Fruit fly (Drosophila melanogaster) whole organism, larva: ENCODE measurements around the gene ppl.

Experiments
- noc ChIP-seq: fragments of 200-800 bp; sonication (Bioruptor generic); optimal IDR thresholded peaks from 3 replicates; lab custom pipeline; 2019; ENCODE audit warnings: missing biosample characterization, mild to moderate bottlenecking, missing genetic modification characterization, moderate library complexity

ppl gene

DNA sequence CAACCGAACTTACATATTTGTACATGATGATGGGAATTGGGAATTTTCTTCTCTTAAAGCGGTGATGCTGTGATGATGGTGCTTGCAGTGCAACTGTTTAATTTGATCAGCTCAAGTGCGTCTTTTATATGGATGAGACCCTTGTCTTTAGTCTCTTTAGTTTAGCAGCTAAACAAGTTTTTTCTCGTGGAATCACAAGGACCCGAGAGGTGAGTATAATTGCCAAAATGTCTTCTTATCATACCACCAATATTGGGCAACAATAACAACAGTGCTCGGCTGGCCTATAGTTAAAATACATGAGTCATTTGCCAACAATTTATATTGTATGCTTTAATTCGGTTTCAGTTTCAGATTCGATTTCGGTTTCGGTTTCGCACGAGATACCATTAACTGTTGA is 16.4 kb upstream of the ppl start, which contains the start of gene Edg78E:
TSS of gene Edg78E (minus strand) at position 101 of the 400 bp plus-strand sequence.
- no peak for TF ChIP-seq noc (tag; lab: Kevin White, UChicago)

dm6 chr3L:21294202-21294601 is 12.9 kb upstream of the ppl start, which contains the start of gene Cpr78Cb:
Gene Cpr78Cb, plus strand, starts transcription at chr3L:21294492.
- TF ChIP-seq noc (tag; lab: Kevin White, UChicago) = no peak

- TF ChIP-seq noc (tag; lab: Kevin White, UChicago) = no peak
These were observed 11.4 kb upstream of the ppl start, which contains the start of gene Cpr78Ca for dm6 chr3L:21292700-21293099. Gene Cpr78Ca, minus strand, starts transcription at chr3L:21292800.

- no peak for TF ChIP-seq noc (tag; lab: Kevin White, UChicago)
These were observed 9.7 kb upstream of the ppl start for dm6 chr3L:21291055-21291454.

- no peak for TF ChIP-seq noc (tag; lab: Kevin White, UChicago)
These were observed 9.0 kb upstream of the ppl start for dm6 chr3L:21290336-21290735.

DNA sequence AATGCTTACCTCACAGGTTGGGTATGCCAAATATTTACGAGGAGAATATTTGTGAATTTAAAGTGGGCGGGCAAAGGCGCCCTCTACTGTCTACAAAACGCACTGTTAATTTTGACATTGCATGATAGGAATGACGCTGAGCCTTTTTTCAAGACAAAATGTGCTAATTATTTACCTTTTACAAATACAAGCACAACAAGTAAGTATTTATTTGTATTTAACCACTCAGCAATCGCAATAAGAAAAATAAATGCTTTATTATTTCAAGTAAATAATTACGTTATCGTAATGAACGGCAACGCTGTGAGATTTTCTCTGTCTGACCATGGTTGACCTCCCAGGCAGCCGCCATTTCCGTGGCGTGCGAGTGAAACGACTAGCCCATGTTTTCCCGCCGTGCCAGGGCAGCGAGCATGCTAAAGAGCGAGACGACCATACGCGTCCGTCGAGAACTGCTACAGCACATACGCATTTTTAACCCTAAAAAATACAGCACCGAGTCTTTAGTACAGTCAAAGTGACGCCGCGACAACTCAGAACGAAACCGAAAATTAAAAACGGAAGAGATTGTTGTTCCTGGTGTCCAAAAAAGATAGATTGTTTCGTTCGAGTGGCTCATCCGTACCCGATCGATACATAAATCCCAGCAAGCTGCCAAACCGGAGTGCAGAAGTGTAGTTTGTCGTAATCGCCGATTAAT is 4.5 kb upstream of the ppl start, which contains the start of the genes CG12974 and pzg:
TSS of gene CG12974 (minus strand) at position 324 of the 700 bp plus-strand sequence.
TSS of gene pzg (plus strand) at position 461 of the 700 bp plus-strand sequence.
- no peak for TF ChIP-seq noc (tag; lab: Kevin White, UChicago)

DNA sequence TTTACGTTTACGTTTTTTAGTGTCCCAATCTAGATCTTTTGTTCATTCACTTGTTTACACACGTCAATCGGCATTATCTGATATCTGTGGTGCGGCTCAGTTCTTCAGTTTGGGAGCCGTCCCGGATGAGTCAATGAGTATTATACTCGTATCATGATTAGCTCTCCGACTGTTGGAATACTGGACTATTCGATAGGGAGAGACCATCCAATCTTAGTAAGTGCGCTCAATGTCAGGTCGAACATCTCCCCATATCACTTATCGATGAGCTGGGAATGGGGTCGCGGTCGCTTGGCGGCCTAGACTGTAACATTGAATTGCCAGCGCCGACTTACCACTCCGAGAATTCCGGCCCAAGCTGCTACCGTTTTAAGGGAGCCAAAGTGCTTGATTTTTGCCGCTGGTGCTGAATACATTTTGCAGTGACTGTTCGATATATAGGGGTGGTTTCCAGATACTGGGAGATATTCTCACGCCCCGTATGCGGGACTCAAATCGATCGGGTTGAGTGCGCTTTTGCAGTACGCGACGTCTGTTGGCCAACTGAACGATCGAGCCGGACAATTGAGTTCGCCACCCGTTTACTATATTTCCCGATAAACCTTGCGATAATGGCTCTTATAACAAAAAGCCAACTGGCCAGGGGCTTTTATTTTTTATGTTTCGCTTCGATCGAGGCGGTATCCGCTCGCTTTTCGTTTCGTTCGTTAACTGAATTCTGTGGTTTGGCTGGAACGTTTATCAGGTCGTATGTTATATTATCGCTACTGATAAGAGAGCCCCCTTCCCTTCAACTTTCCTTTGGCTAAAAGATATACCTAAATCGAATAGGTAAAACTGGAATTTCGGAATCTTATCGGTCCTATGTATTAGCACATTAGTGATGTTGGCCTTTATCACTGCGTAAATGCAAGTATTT is 3.7 kb upstream of the ppl start:
- no peak for TF ChIP-seq noc (tag; lab: Kevin White, UChicago)

DNA sequence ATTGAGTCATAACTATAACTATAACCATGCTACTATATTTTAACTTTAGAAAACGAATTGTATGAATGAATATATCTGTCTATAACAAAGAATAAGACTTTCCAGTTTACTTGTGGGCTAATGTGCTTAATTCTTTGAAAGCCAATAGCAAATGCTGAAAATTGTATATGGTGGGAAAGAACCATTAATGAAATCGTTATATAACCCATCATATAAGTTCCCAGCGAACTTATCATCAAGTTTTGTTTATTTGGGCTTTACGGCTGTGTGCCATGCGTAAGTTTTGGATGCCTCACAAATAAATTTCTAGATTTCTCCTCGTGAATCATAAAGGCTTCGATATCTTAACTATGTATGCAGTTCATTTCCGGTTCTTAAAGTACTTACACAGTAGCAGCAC is 2.5 kb upstream of the ppl start:
- TF ChIP-seq noc (tag; lab: Kevin White, UChicago) = no peak

dm6 chr3L:21282741-21283140 is 1.4 kb upstream of the ppl start:
- no peak for TF ChIP-seq noc (tag; lab: Kevin White, UChicago)

DNA sequence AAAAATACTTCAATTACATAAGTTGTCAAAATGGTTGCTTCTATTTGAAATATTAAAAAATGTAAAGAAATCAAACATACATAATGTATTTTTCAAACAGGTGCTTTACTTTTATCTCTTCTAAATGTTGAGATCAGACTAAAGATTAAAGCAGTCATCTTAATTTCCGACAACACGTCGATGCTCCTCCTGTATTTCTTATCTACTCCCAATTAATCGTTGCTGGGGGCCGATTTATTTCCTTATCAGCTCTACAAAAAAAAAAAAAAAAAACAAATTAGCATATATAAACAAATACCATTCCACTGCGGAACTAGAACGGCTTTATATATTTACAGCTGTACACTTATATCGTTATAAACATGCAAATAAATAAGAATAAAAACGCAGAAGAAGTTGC is 400 bp upstream of the ppl start:
- TF ChIP-seq noc (tag; lab: Kevin White, UChicago) = no peak

DNA sequence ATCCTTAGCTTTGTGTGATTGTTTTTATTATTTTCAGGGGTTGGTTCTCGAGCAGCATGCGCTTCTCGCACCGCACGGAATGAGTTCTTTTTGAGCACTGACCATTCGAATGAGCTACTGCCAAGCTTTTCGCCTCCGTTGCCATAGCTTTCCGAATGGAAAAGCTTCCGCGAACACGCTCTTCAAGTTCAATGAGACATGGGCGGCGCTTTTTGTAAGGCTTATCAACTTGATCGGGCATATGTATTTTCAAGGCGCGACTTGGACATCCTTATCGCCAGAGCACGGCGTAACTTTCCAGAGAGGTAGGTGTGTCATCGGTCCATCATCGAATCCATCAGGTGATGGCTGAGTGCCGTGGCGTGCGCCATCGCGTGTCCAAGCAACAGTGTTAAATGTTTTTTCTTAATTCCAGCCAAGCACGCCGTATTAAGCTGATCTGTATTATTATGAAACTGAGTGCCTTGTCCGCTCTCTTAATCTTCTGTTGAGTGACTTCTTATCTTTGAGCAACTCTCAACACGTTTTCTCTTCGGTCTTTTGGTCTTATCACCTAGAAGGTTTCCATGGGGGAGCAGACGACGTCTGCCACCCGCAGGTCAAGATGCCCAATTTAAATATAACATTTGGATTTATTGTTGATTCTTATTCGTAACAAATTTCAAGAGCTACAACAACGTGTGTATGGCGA is 1.3 kb downstream of the ppl start, which contains the start of gene AcCoAS:
TSS of gene AcCoAS (minus strand) at position 368 of the 691 bp plus-strand sequence.
- peak; percentile 90 for TF ChIP-seq noc (tag; lab: Kevin White, UChicago)

dm6 chr3L:21279168-21279567 is 2.1 kb downstream of the ppl start:
- TF ChIP-seq noc (tag; lab: Kevin White, UChicago) = no peak

DNA sequence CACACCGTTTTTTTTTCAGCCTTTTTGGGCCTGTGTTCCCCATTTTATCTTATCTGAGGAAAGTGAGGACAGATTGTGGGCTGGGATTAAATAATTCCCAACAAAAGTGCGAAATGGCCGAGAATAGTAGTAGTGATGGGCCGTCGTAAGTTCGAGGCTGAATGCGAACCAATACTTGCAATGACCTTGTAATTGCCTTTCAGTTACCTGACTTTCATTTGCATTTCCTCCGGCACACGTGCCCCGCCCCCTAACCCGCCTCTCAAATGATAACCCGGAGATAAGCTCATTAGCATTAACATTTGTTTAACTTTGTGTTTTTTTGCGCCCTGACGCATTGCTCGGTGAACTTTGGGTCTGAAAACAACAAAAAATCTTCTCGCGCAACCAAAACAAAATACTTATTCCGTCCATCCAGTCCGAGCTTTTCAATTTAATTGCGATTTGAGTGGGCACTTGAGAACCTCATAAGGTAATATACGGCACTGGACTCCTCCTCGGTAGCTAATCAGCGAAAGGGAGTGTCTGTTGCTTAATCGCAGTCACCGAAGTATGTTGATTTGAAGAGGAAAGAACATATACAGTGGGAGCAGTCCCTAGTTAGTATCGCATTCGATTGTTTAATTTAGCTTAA is 3.3 kb downstream of the ppl start:
- TF ChIP-seq noc (tag; lab: Kevin White, UChicago) = peak; percentile 66

- peak; percentile 35 for TF ChIP-seq noc (tag; lab: Kevin White, UChicago)
These were observed 4.7 kb downstream of the ppl start for dm6 chr3L:21276296-21277257.
